Worm (Caenorhabditis elegans) whole organism, L4 larva: ENCODE results near the gene atf-6.

ENCODE experiments used
- F26F4.8 ChIP-seq: fragments of 200-800 bp; sonication (Bioruptor generic); conservative IDR thresholded peaks from 2 replicates; pipeline ENCODE4 v1.3.6; 2022; ENCODE audit warnings: missing genetic modification characterization, missing compliant biosample characterization
- F44E2.7 ChIP-seq: fragments of 200-800 bp; sonication (Bioruptor generic); IDR thresholded peaks from 2 replicates; pipeline ENCODE4 v2.1.2; 2022; ENCODE audit warnings: missing genetic modification characterization, missing compliant biosample characterization
- F49E8.2 ChIP-seq: sonication (generic microtip); optimal IDR thresholded peaks from 2 replicates; lab custom pipeline; 2016; ENCODE audit warnings: missing compliant biosample characterization, mild to moderate bottlenecking, missing genetic modification characterization, borderline replicate concordance
- T26A8.4 ChIP-seq: fragments of 200-800 bp; sonication (Bioruptor generic); IDR thresholded peaks from 2 replicates; pipeline ENCODE4 v1.3.6; 2022; ENCODE audit warnings: missing genetic modification characterization, missing compliant biosample characterization
- Y5F2A.4 ChIP-seq: fragments of 200-800 bp; sonication (Bioruptor generic); optimal IDR thresholded peaks from 2 replicates; lab custom pipeline; 2018; ENCODE audit warnings: mild to moderate bottlenecking, missing genetic modification characterization, missing compliant biosample characterization
- Y75B8A.6 ChIP-seq: fragments of 200-800 bp; sonication (Bioruptor generic); IDR thresholded peaks from 2 replicates; pipeline ENCODE4 v1.3.6; 2022; ENCODE audit warnings: missing genetic modification reagents, missing genetic modification characterization, missing compliant biosample characterization
- ama-1 ChIP-seq: fragments of 150-350 bp; optimal IDR thresholded peaks from 2 replicates; lab custom pipeline; 2014; ENCODE audit warnings: inconsistent platforms, mixed read lengths
- ceh-32 ChIP-seq: sonication (generic microtip); optimal IDR thresholded peaks from 2 replicates; lab custom pipeline; 2016; ENCODE audit warnings: mild to moderate bottlenecking, missing genetic modification characterization, missing compliant biosample characterization; ENCODE audit not compliant: poor library complexity
- ceh-82 ChIP-seq: sonication (generic microtip); optimal IDR thresholded peaks from 2 replicates; lab custom pipeline; 2017; ENCODE audit warnings: missing biosample characterization, missing genetic modification characterization
- ctbp-1 ChIP-seq: fragments of 200-800 bp; sonication (Bioruptor generic); IDR thresholded peaks from 2 replicates; pipeline ENCODE4 v1.3.6; 2022; ENCODE audit warnings: missing genetic modification reagents, missing genetic modification characterization, missing compliant biosample characterization
- daf-16 ChIP-seq, 3 experiments: sonication (generic microtip); optimal IDR thresholded peaks; 2 replicates each; lab custom pipeline; 2016 to 2017; ENCODE audit warnings: missing genetic modification characterization in 3 of 3, missing genetic modification reagents in 3 of 3, mild to moderate bottlenecking in 2 of 3, missing compliant biosample characterization in 2 of 3, missing biosample characterization in 1 of 3, moderate library complexity in 1 of 3
- daf-19 ChIP-seq: fragments of 200-800 bp; sonication (Bioruptor generic); conservative IDR thresholded peaks from 2 replicates; pipeline ENCODE4 v1.3.6; 2022; ENCODE audit warnings: missing genetic modification characterization, missing compliant biosample characterization
- dmd-6 ChIP-seq: fragments of 200-800 bp; sonication (Bioruptor generic); IDR thresholded peaks from 2 replicates; pipeline ENCODE4 v1.3.6; 2022; ENCODE audit warnings: missing genetic modification reagents, missing genetic modification characterization, missing compliant biosample characterization
- dpl-1 ChIP-seq: fragments of 150-350 bp; optimal IDR thresholded peaks from 2 replicates; lab custom pipeline; 2014; ENCODE audit warnings: missing biosample characterization, missing genetic modification reagents, missing genetic modification characterization
- dve-1 ChIP-seq: sonication (generic microtip); optimal IDR thresholded peaks from 2 replicates; lab custom pipeline; 2017; ENCODE audit warnings: antibody characterized with exemption, mild to moderate bottlenecking, missing genetic modification characterization, missing compliant biosample characterization; ENCODE audit not compliant: insufficient read depth
- egl-27 ChIP-seq: sonication (generic microtip); optimal IDR thresholded peaks from 3 replicates; lab custom pipeline; 2017; ENCODE audit warnings: missing biosample characterization, missing genetic modification reagents, missing genetic modification characterization
- fos-1 ChIP-seq: fragments of 150-350 bp; optimal IDR thresholded peaks from 2 replicates; lab custom pipeline; 2014; ENCODE audit warnings: missing biosample characterization, missing genetic modification characterization
- hif-1 ChIP-seq, 2 experiments: sonication (generic microtip); optimal IDR thresholded peaks; 2 replicates each; lab custom pipeline; 2016 to 2017; ENCODE audit warnings: missing compliant biosample characterization in 2 of 2, missing genetic modification characterization in 2 of 2, missing genetic modification reagents in 2 of 2, missing genotype in 2 of 2, mild to moderate bottlenecking in 1 of 2
- hlh-11 ChIP-seq: fragments of 200-800 bp; sonication (Bioruptor generic); optimal IDR thresholded peaks from 2 replicates; lab custom pipeline; 2018; ENCODE audit warnings: mild to moderate bottlenecking, missing genetic modification characterization, missing compliant biosample characterization
- hlh-30 ChIP-seq: sonication (generic microtip); optimal IDR thresholded peaks from 2 replicates; lab custom pipeline; 2017; ENCODE audit warnings: antibody characterized with exemption, mild to moderate bottlenecking, missing genetic modification characterization, missing compliant biosample characterization; ENCODE audit not compliant: insufficient read depth
- lin-1 ChIP-seq: fragments of 200-800 bp; sonication (Bioruptor generic); IDR thresholded peaks from 2 replicates; pipeline ENCODE4 v1.3.6; 2022; ENCODE audit warnings: missing genetic modification reagents, missing genetic modification characterization, missing compliant biosample characterization
- lin-15B ChIP-seq: fragments of 150-350 bp; sonication (generic microtip); optimal IDR thresholded peaks from 3 replicates; lab custom pipeline; 2014; ENCODE audit warnings: missing biosample characterization, missing genetic modification characterization
- lir-3 ChIP-seq: sonication (generic microtip); optimal IDR thresholded peaks from 2 replicates; lab custom pipeline; 2016; ENCODE audit warnings: mild to moderate bottlenecking, missing genetic modification characterization, missing compliant biosample characterization
- mdt-29 ChIP-seq: fragments of 200-800 bp; sonication (Bioruptor generic); IDR thresholded peaks from 2 replicates; pipeline ENCODE4 v1.3.6; 2022; ENCODE audit warnings: missing genetic modification reagents, missing genetic modification characterization, missing compliant biosample characterization
- mes-2 ChIP-seq: sonication (generic microtip); optimal IDR thresholded peaks from 2 replicates; lab custom pipeline; 2016; ENCODE audit warnings: missing genotype, mild to moderate bottlenecking, missing genetic modification characterization, missing compliant biosample characterization; ENCODE audit not compliant: poor library complexity, severe bottlenecking
- mxl-3 ChIP-seq: fragments of 200-800 bp; sonication (Bioruptor generic); optimal IDR thresholded peaks from 2 replicates; lab custom pipeline; 2018; ENCODE audit warnings: mild to moderate bottlenecking, missing genetic modification characterization, missing compliant biosample characterization
- nhr-102 ChIP-seq: sonication (generic microtip); optimal IDR thresholded peaks from 2 replicates; lab custom pipeline; 2016; ENCODE audit warnings: mild to moderate bottlenecking, missing genetic modification characterization, moderate library complexity, missing compliant biosample characterization
- nhr-28 ChIP-seq: fragments of 150-350 bp; optimal IDR thresholded peaks from 2 replicates; lab custom pipeline; 2014; ENCODE audit warnings: missing biosample characterization, missing genetic modification characterization
- nhr-48 ChIP-seq: sonication (generic microtip); optimal IDR thresholded peaks from 2 replicates; lab custom pipeline; 2016; ENCODE audit warnings: mild to moderate bottlenecking, missing genetic modification characterization, missing compliant biosample characterization
- nhr-77 ChIP-seq: fragments of 150-350 bp; optimal IDR thresholded peaks from 2 replicates; lab custom pipeline; 2014; ENCODE audit warnings: missing biosample characterization, missing genetic modification characterization
- pha-4 ChIP-seq, 2 experiments: fragments of 150-350 bp in 1 of 2; fragments of 200-800 bp in 1 of 2; sonication (Bioruptor generic) in 1 of 2; IDR thresholded peaks in 1 of 2; optimal IDR thresholded peaks in 1 of 2; 2 replicates each; pipeline versions ENCODE4 v1.3.6 to Lab custom; 2014 to 2022; ENCODE audit warnings: missing genetic modification characterization in 2 of 2, missing genetic modification reagents in 2 of 2, missing biosample characterization in 1 of 2, missing compliant biosample characterization in 1 of 2
- php-3 ChIP-seq: fragments of 200-800 bp; sonication (Bioruptor generic); IDR thresholded peaks from 2 replicates; pipeline ENCODE4 v1.3.6; 2022; ENCODE audit warnings: missing genetic modification reagents, missing genetic modification characterization, missing compliant biosample characterization
- pqm-1 ChIP-seq: sonication (generic microtip); optimal IDR thresholded peaks from 2 replicates; lab custom pipeline; 2017; ENCODE audit warnings: missing biosample characterization, missing genetic modification characterization
- rbr-2 ChIP-seq: sonication (generic microtip); optimal IDR thresholded peaks from 2 replicates; lab custom pipeline; 2016; ENCODE audit warnings: missing genotype, missing genetic modification characterization, missing compliant biosample characterization
- saeg-2 ChIP-seq: fragments of 200-800 bp; sonication (Bioruptor generic); IDR thresholded peaks from 2 replicates; pipeline ENCODE4 v1.3.6; 2022; ENCODE audit warnings: missing genetic modification reagents, missing genetic modification characterization, missing compliant biosample characterization
- tra-1 ChIP-seq: fragments of 200-800 bp; sonication (Bioruptor generic); IDR thresholded peaks from 2 replicates; pipeline ENCODE4 v1.3.6; 2022; ENCODE audit warnings: missing genetic modification reagents, missing genetic modification characterization, missing compliant biosample characterization
- unc-62 ChIP-seq, 3 experiments: fragments of 150-350 bp in 1 of 3; sonication (generic microtip); optimal IDR thresholded peaks in 2 of 3; peaks in 1 of 3; 1 replicate in 1 of 3; 2 replicates in 2 of 3; lab custom pipeline; 2014 to 2017; ENCODE audit warnings: missing biosample characterization in 3 of 3, missing genetic modification characterization in 3 of 3, missing genetic modification reagents in 3 of 3, missing genotype in 1 of 3
- zfp-2 ChIP-seq: sonication (generic microtip); optimal IDR thresholded peaks from 2 replicates; lab custom pipeline; 2016; ENCODE audit warnings: mild to moderate bottlenecking, missing genetic modification characterization, missing compliant biosample characterization

atf-6 gene

DNA sequence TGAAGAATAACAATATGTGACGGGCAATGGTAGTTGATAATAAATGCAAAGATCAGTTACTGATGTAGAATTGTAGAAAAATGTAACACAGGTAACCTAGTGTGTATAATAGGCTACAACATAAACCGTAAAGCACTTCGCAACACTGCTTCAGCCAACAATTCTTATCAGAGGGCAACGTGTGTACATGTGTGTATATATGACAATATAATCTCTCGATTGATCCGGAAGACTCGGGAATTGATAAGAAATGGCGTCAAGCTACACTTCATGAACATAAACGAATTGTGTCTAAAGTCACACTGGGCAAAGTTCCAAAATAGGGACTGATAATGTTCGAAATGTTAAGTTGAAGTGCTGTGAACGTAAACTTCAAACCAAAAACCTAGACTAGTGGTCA is 37.7 kb downstream of the atf-6 start:
- TF ChIP-seq hlh-30 (tag; lab: Kevin White, UChicago) (peak; percentile 10), pqm-1 (tag; lab: Kevin White, UChicago) (peak; percentile 85), nhr-77 (tag; lab: Kevin White, UChicago) (peak; percentile 13), hlh-11 (tag; lab: Kevin White, UChicago) (peak; percentile 62), php-3 (GFP tag; lab: Robert Waterston, UW) (peak; percentile 76), dve-1 (peak; percentile 81), daf-16 (GFP tag; optimal IDR thresholded peaks at IDR 0.05; lab: Kevin White, UChicago) (no peak), daf-16 (tag; optimal IDR thresholded peaks at IDR 0.05; lab: Kevin White, UChicago) (peak; percentile 93), hif-1 (tag; optimal IDR thresholded peaks at IDR 0.05; lab: Kevin White, UChicago) (peak in 1 of 2 experiments; percentile 47), unc-62 (GFP tag; optimal IDR thresholded peaks at IDR 0.05 in 1 of 2; lab: Kevin White, UChicago) (no peak), unc-62 (tag; optimal IDR thresholded peaks at IDR 0.05; lab: Kevin White, UChicago) (no peak), dmd-6 (GFP tag; lab: Robert Waterston, UW) (peak; percentile 90), nhr-102 (peak; percentile 72), T26A8.4 (GFP tag; lab: Robert Waterston, UW) (no peak), mxl-3 (GFP tag; lab: Kevin White, UChicago) (peak; percentile 26), lin-15B (no peak), mes-2 (tag; lab: Kevin White, UChicago) (peak; percentile 16), F44E2.7 (GFP tag; lab: Robert Waterston, UW) (no peak), nhr-48 (tag; lab: Kevin White, UChicago) (peak; percentile 9), mdt-29 (GFP tag; lab: Robert Waterston, UW) (0 out of 2 replicates have a peak, but pooled peaks have one; percentile 60), ama-1 (lab: Kevin White, UChicago) (no peak), zfp-2 (tag; lab: Kevin White, UChicago) (no peak), saeg-2 (GFP tag; lab: Robert Waterston, UW) (0 out of 2 replicates have a peak, but pooled peaks have one; percentile 47), lin-1 (peak; percentile 76; the same call in 1 of the 2 replicates), ctbp-1 (GFP tag; lab: Robert Waterston, UW) (no peak), nhr-28 (tag; lab: Kevin White, UChicago) (peak; percentile 96)

DNA sequence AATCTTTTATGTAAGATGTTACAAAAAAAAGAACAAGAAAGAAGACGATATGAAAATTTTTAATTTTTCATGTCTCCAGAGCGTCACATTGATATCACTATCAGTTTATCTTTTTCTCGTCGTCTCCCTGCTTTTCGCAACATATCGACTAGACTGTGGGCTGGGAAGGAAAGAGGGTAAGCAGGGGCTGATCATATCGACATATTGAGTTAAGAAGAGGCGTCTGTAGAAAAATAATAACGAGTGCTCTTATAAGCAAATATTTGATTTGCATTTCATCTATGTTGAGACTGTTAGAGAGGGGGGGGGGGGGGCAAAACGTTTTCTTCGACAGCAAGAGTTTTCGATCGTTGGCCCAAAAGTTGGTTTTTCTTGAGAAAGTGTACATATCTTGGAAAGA is 38.2 kb downstream of the atf-6 start:
- TF ChIP-seq mes-2 (tag; lab: Kevin White, UChicago) (peak; percentile 8), ceh-32 (tag; lab: Kevin White, UChicago) (no peak), F26F4.8 (GFP tag; lab: Robert Waterston, UW) (no peak), egl-27 (tag; lab: Kevin White, UChicago) (no peak), mdt-29 (GFP tag; lab: Robert Waterston, UW) (0 out of 2 replicates have a peak, but pooled peaks have one; percentile 31), dpl-1 (no peak), Y75B8A.6 (no peak), pha-4 (GFP tag; IDR thresholded peaks at IDR 0.05; lab: Robert Waterston, UW) (no peak), pha-4 (tag; optimal IDR thresholded peaks at IDR 0.05; lab: Kevin White, UChicago) (peak; percentile 33), ama-1 (lab: Kevin White, UChicago) (no peak), dmd-6 (GFP tag; lab: Robert Waterston, UW) (peak; percentile 54), nhr-102 (no peak), lir-3 (no peak), F49E8.2 (tag; lab: Kevin White, UChicago) (no peak), tra-1 (GFP tag; lab: Robert Waterston, UW) (no peak), rbr-2 (tag; lab: Kevin White, UChicago) (no peak), nhr-28 (tag; lab: Kevin White, UChicago) (peak; percentile 32), Y5F2A.4 (no peak), fos-1 (no peak), ceh-82 (no peak), daf-16 (GFP tag; optimal IDR thresholded peaks at IDR 0.05; lab: Kevin White, UChicago) (no peak), daf-16 (tag; optimal IDR thresholded peaks at IDR 0.05; lab: Kevin White, UChicago) (peak; percentile 70), pqm-1 (tag; lab: Kevin White, UChicago) (peak; percentile 6), daf-19 (GFP tag; lab: Robert Waterston, UW) (no peak)
